Fruit fly (Drosophila melanogaster): ENCODE data around the gene Fuca.

Fuca gene

DNA sequence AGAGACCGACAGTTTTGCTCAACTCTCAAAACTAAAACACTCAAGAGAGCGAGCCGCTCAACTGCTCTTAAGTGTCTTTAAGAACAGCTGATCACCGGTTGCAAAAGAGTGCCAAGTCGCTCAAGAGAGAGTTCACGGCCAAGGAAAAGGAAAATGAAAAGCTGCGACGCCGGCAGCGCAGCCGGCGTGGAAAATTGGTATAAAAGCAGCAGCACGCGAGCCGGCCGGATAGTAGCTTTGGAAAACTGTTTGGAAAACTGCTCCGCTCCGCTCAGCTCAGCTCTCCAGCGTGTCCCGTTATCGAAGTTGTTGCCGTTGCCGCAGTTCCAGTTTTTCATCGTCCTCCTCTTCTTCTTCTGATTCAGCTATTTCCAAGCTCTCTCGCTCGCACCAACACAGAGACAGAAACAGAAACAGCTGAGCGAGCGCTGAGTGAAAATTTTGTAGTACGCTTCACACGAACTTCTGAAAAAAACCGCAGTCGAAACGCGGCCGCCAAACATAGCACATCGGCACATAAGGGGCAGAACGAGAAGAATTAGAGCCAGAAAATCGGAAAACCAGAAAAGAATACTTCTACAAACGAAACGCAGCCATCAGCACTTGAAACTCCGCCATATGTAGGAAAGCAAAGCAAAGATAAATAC lies 35.1 kb downstream of the Fuca start, which contains the start of gene chrb (continued):
- TF ChIP-seq CG11723 (GFP tag; optimal IDR thresholded peaks at IDR 0.05) (peak; percentile 46), zfh1 (GFP tag; IDR thresholded peaks at IDR 0.05) (0 out of 3 replicates have a peak, but pooled peaks have one; percentile 44), Awh (GFP tag; IDR thresholded peaks at IDR 0.05) (peak; percentile 75), eve (GFP tag; optimal IDR thresholded peaks at IDR 0.05) (no peak), NFAT (GFP tag; IDR thresholded peaks at IDR 0.05) (0 out of 2 replicates have a peak, but pooled peaks have one; percentile 26), D (optimal IDR thresholded peaks at IDR 0.05) (no peak), D (GFP tag; optimal IDR thresholded peaks at IDR 0.05) (peak; percentile 24), CG12299 (tag; optimal IDR thresholded peaks at IDR 0.05) (peak; percentile 45), CG1832 (GFP tag; optimal IDR thresholded peaks at IDR 0.05) (peak; percentile 66), Gug (GFP tag; IDR thresholded peaks at IDR 0.05) (peak; percentile 38; the same call in 2 of the 4 replicates), CG6689 (GFP tag; IDR thresholded peaks at IDR 0.05) (no peak), CG8944 (GFP tag; optimal IDR thresholded peaks at IDR 0.05) (peak; percentile 29), Bdp1 (GFP tag; optimal IDR thresholded peaks at IDR 0.05) (no peak), Trl (optimal IDR thresholded peaks at IDR 0.05) (peak; percentile 95 to 98), Trl (GFP tag; optimal IDR thresholded peaks at IDR 0.05) (peak; percentile 76), pho (GFP tag; optimal IDR thresholded peaks at IDR 0.05) (no peak), Jarid2 (GFP tag; optimal IDR thresholded peaks at IDR 0.05) (peak; percentile 99), odd (GFP tag; optimal IDR thresholded peaks at IDR 0.05) (peak; percentile 61), ara (GFP tag; IDR thresholded peaks at IDR 0.05) (peak; percentile 63; the same call in 1 of the 2 replicates), CG4730 (GFP tag; IDR thresholded peaks at IDR 0.05) (no peak), chm (GFP tag; IDR thresholded peaks at IDR 0.05) (peak; percentile 97), phol (tag; optimal IDR thresholded peaks at IDR 0.05) (no peak), Fer1 (GFP tag; optimal IDR thresholded peaks at IDR 0.05) (peak; percentile 72), Blimp-1 (GFP tag; optimal IDR thresholded peaks at IDR 0.05) (peak; percentile 56), Oaz (GFP tag; IDR thresholded peaks at IDR 0.05) (no peak), ind (GFP tag; optimal IDR thresholded peaks at IDR 0.05) (no peak), Hr39 (optimal IDR thresholded peaks at IDR 0.05) (no peak), dm (GFP tag; optimal IDR thresholded peaks at IDR 0.05) (no peak), CG13287 (GFP tag; IDR thresholded peaks at IDR 0.05; ENCODE audit: partially characterized antibody) (peak; percentile 67), schlank (tag; optimal IDR thresholded peaks at IDR 0.05) (no peak), CG3281 (GFP tag; optimal IDR thresholded peaks at IDR 0.05) (peak; percentile 64), insv (GFP tag; optimal IDR thresholded peaks at IDR 0.05) (peak in 1 of 2 experiments; percentile 39), Ptx1 (GFP tag; IDR thresholded peaks at IDR 0.05) (peak; percentile 23; the same call in 1 of the 2 replicates), sqz (GFP tag; optimal IDR thresholded peaks at IDR 0.05) (peak; percentile 93), CG17328 (GFP tag; IDR thresholded peaks at IDR 0.05) (peak; percentile 67), lov (optimal IDR thresholded peaks at IDR 0.05) (no peak), lov (GFP tag; IDR thresholded peaks at IDR 0.05) (peak; percentile 80; the same call in 2 of the 3 replicates), CkIIα-i1 (GFP tag; IDR thresholded peaks at IDR 0.05) (no peak), CG12659 (GFP tag; optimal IDR thresholded peaks at IDR 0.05) (peak; percentile 41), CG43689 (GFP tag; IDR thresholded peaks at IDR 0.05) (no peak), CG13775 (GFP tag; optimal IDR thresholded peaks at IDR 0.05) (peak; percentile 51), GATAe (GFP tag; conservative IDR thresholded peaks at IDR 0.05) (no peak), sr (GFP tag; IDR thresholded peaks at IDR 0.05) (peak; percentile 52; the same call in 1 of the 3 replicates), Stat92E (GFP tag; optimal IDR thresholded peaks at IDR 0.05) (peak in 1 of 3 experiments; percentile 74), CG13424 (tag; optimal IDR thresholded peaks at IDR 0.05) (no peak), az2 (GFP tag; optimal IDR thresholded peaks at IDR 0.05) (peak; percentile 28), CG18619 (GFP tag; optimal IDR thresholded peaks at IDR 0.05) (peak; percentile 17), CG5245 (GFP tag; optimal IDR thresholded peaks at IDR 0.05) (peak; percentile 28), CG1792 (GFP tag; optimal IDR thresholded peaks at IDR 0.05) (peak; percentile 16), gt (GFP tag; IDR thresholded peaks at IDR 0.05) (no peak), CG8924 (tag; optimal IDR thresholded peaks at IDR 0.05) (peak; percentile 71)
